Fruit fly (Drosophila melanogaster): ENCODE results near the gene CG32262.
A peak's percentile ranks its signal among the peaks of the same experiment; 100 is the strongest.

The CG32262 gene

dm6 chr3L:3760395-3760997 is 49.5 kb downstream of the CG32262 start (continued):
- TF ChIP-seq CG3995 (GFP tag; optimal IDR thresholded peaks at IDR 0.05) (no peak), CG15514 (GFP tag; optimal IDR thresholded peaks at IDR 0.05) (peak; percentile 33), repo (GFP tag; optimal IDR thresholded peaks at IDR 0.05) (no peak), HmgZ (tag; optimal IDR thresholded peaks at IDR 0.05) (peak; percentile 6), h (optimal IDR thresholded peaks at IDR 0.05) (no peak), tio (GFP tag; optimal IDR thresholded peaks at IDR 0.05) (no peak), Dad (GFP tag; optimal IDR thresholded peaks at IDR 0.05) (no peak), br (optimal IDR thresholded peaks at IDR 0.05) (no peak), CG4617 (GFP tag; optimal IDR thresholded peaks at IDR 0.05; ENCODE audit: borderline replicate concordance) (no peak), nerfin-1 (tag; optimal IDR thresholded peaks at IDR 0.05) (no peak), HLHmδ (GFP tag; optimal IDR thresholded peaks at IDR 0.05) (no peak), CG1529 (GFP tag; optimal IDR thresholded peaks at IDR 0.05) (no peak), CG15269 (tag; optimal IDR thresholded peaks at IDR 0.05) (peak; percentile 57), Camta (GFP tag; optimal IDR thresholded peaks at IDR 0.05) (peak; percentile 28), sisA (GFP tag; IDR thresholded peaks at IDR 0.05) (no peak), odd (GFP tag; optimal IDR thresholded peaks at IDR 0.05) (no peak), wor (GFP tag; IDR thresholded peaks at IDR 0.05) (no peak), ewg (GFP tag; optimal IDR thresholded peaks at IDR 0.05) (no peak), pita (GFP tag; optimal IDR thresholded peaks at IDR 0.05) (no peak), CG1832 (GFP tag; optimal IDR thresholded peaks at IDR 0.05) (no peak), CG16815 (GFP tag; optimal IDR thresholded peaks at IDR 0.05) (no peak), Antp (GFP tag; optimal IDR thresholded peaks at IDR 0.05) (no peak), Hand (GFP tag; optimal IDR thresholded peaks at IDR 0.05) (peak; percentile 37), inv (GFP tag; IDR thresholded peaks at IDR 0.05; ENCODE audit: partially characterized antibody) (no peak), hb (GFP tag; IDR thresholded peaks at IDR 0.05; ENCODE audit: partially characterized antibody) (no peak), Fer2 (tag; optimal IDR thresholded peaks at IDR 0.05) (no peak)
